Worm (Caenorhabditis elegans): ENCODE measurements around the gene mrpl-36.

mrpl-36 gene

ce11 chrIII:9858061-9858460 lies 10.1 kb upstream of the mrpl-36 start:
- TF ChIP-seq unc-62 (GFP tag; optimal IDR thresholded peaks at IDR 0.05) = no peak

ce11 chrIII:9857110-9857509 lies 9.2 kb upstream of the mrpl-36 start:
- no peak for TF ChIP-seq unc-62 (GFP tag; optimal IDR thresholded peaks at IDR 0.05)

ce11 chrIII:9854960-9855359 lies 7.0 kb upstream of the mrpl-36 start:
- TF ChIP-seq unc-62 (GFP tag; optimal IDR thresholded peaks at IDR 0.05) = no peak

- TF ChIP-seq unc-62 (GFP tag; optimal IDR thresholded peaks at IDR 0.05) = no peak
Observed at ce11 chrIII:9853667-9854620, 6.0 kb upstream of the mrpl-36 start.

ce11 chrIII:9851547-9851946 lies 3.6 kb upstream of the mrpl-36 start, which contains the start of gene K11H3.3:
Gene K11H3.3, plus strand, starts transcription at chrIII:9851854.
- no peak for TF ChIP-seq unc-62 (GFP tag; optimal IDR thresholded peaks at IDR 0.05)

ce11 chrIII:9850877-9851276 lies 3.0 kb upstream of the mrpl-36 start:
- TF ChIP-seq unc-62 (GFP tag; optimal IDR thresholded peaks at IDR 0.05) = no peak

ce11 chrIII:9849950-9850349 lies 2.0 kb upstream of the mrpl-36 start:
- no peak for TF ChIP-seq unc-62 (GFP tag; optimal IDR thresholded peaks at IDR 0.05)

- no peak for TF ChIP-seq unc-62 (GFP tag; optimal IDR thresholded peaks at IDR 0.05)
Observed at ce11 chrIII:9848603-9849002, 687 bp upstream of the mrpl-36 start.

ce11 chrIII:9846093-9846492 lies 1.8 kb downstream of the mrpl-36 start, which contains the start of gene K11H3.2:
Gene K11H3.2, plus strand, starts transcription at chrIII:9846393.
- TF ChIP-seq unc-62 (GFP tag; optimal IDR thresholded peaks at IDR 0.05) = no peak

- TF ChIP-seq unc-62 (GFP tag; optimal IDR thresholded peaks at IDR 0.05) = no peak
Observed at ce11 chrIII:9843715-9844114, 4.2 kb downstream of the mrpl-36 start, which contains the start of gene K11H3.5. Gene K11H3.5, plus strand, starts transcription at chrIII:9843768.

- TF ChIP-seq unc-62 (GFP tag; optimal IDR thresholded peaks at IDR 0.05) = no peak
Observed at ce11 chrIII:9834888-9835287, 13.0 kb downstream of the mrpl-36 start, which contains the start of gene K11H3.8. Gene K11H3.8, plus strand, starts transcription at chrIII:9835188.

- no peak for TF ChIP-seq unc-62 (GFP tag; optimal IDR thresholded peaks at IDR 0.05)
Observed at ce11 chrIII:9832569-9832968, 15.3 kb downstream of the mrpl-36 start.

ce11 chrIII:9830502-9830901 lies 17.4 kb downstream of the mrpl-36 start, which contains the start of gene ZK632.12:
Gene ZK632.12, plus strand, starts transcription at chrIII:9830802.
- no peak for TF ChIP-seq unc-62 (GFP tag; optimal IDR thresholded peaks at IDR 0.05)

- no peak for TF ChIP-seq unc-62 (GFP tag; optimal IDR thresholded peaks at IDR 0.05)
Observed at ce11 chrIII:9827163-9827951, 20.6 kb downstream of the mrpl-36 start, which contains the start of the genes ZK632.10 and ZK632.11. Gene ZK632.10, minus strand, starts transcription at chrIII:9827722. Gene ZK632.11, plus strand, starts transcription at chrIII:9827915.

- TF ChIP-seq unc-62 (GFP tag; optimal IDR thresholded peaks at IDR 0.05) = no peak
Observed at ce11 chrIII:9826005-9826404, 21.9 kb downstream of the mrpl-36 start.
